Worm (Caenorhabditis elegans) whole organism, young adult: ENCODE results near the gene K01A6.4.

Experiments
- F52B5.7 ChIP-seq: sonication (generic microtip); optimal IDR thresholded peaks from 2 replicates; lab custom pipeline; 2016; ENCODE audit warnings: mild to moderate bottlenecking, missing genetic modification characterization, missing compliant biosample characterization
- ama-1 ChIP-seq, 3 experiments: fragments of 150-350 bp in 1 of 3; sonication (generic microtip) in 2 of 3; optimal IDR thresholded peaks; 2 replicates each; lab custom pipeline; 2014 to 2018; ENCODE audit warnings: missing biosample characterization in 2 of 3, missing genetic modification characterization in 2 of 3, missing genetic modification reagents in 2 of 3
- ceh-79 ChIP-seq: sonication (generic microtip); optimal IDR thresholded peaks from 2 replicates; lab custom pipeline; 2017; ENCODE audit warnings: mild to moderate bottlenecking, missing genetic modification characterization, missing compliant biosample characterization
- mxl-1 ChIP-seq: sonication (generic microtip); optimal IDR thresholded peaks from 2 replicates; lab custom pipeline; 2016; ENCODE audit warnings: missing genetic modification characterization, missing compliant biosample characterization
- pha-4 ChIP-seq: fragments of 150-350 bp; sonication (generic microtip); optimal IDR thresholded peaks from 2 replicates; lab custom pipeline; 2014; ENCODE audit warnings: missing biosample characterization, missing genetic modification reagents, missing genetic modification characterization
- repo-1 ChIP-seq: sonication (generic microtip); optimal IDR thresholded peaks from 2 replicates; lab custom pipeline; 2017; ENCODE audit warnings: mild to moderate bottlenecking, missing genetic modification characterization, missing compliant biosample characterization
- snpc-4 ChIP-seq, 5 experiments: fragments of 150-350 bp in 1 of 5; sonication (generic microtip) in 4 of 5; optimal IDR thresholded peaks; 2 replicates each; lab custom pipeline; 2014 to 2018; ENCODE audit warnings: missing genetic modification characterization in 5 of 5, missing biosample characterization in 3 of 5, antibody characterized with exemption in 2 of 5, mild to moderate bottlenecking in 2 of 5, missing compliant biosample characterization in 2 of 5, missing genotype in 2 of 5, moderate library complexity in 2 of 5, missing genetic modification reagents in 1 of 5
- unc-62 ChIP-seq: fragments of 150-350 bp; optimal IDR thresholded peaks from 2 replicates; lab custom pipeline; 2014; ENCODE audit warnings: missing biosample characterization, missing genetic modification reagents, missing genetic modification characterization
- xnd-1 ChIP-seq: sonication (generic microtip); optimal IDR thresholded peaks from 2 replicates; lab custom pipeline; 2016; ENCODE audit warnings: missing genotype, missing genetic modification reagents, missing genetic modification characterization, missing compliant biosample characterization

- TF ChIP-seq mxl-1 (no peak), repo-1 (no peak), xnd-1 (tag; lab: Kevin White, UChicago) (no peak), ama-1 (optimal IDR thresholded peaks at IDR 0.05; lab: Kevin White, UChicago) (no peak), ama-1 (GFP tag; optimal IDR thresholded peaks at IDR 0.05; lab: Kevin White, UChicago) (no peak), unc-62 (GFP tag; lab: Kevin White, UChicago) (no peak), F52B5.7 (tag; lab: Kevin White, UChicago) (no peak), ceh-79 (tag; lab: Kevin White, UChicago) (no peak), pha-4 (no peak), snpc-4 (GFP tag; optimal IDR thresholded peaks at IDR 0.05; lab: Kevin White, UChicago) (no peak), snpc-4 (tag; optimal IDR thresholded peaks at IDR 0.05; lab: Kevin White, UChicago) (no peak)
Measured at ce11 chrIV:11694143-11694542, 46.0 kb downstream of the K01A6.4 start, which contains the start of gene ZK792.7.
